Fruit fly (Drosophila melanogaster): ENCODE measurements around the gene CG11583.

The CG11583 gene

DNA sequence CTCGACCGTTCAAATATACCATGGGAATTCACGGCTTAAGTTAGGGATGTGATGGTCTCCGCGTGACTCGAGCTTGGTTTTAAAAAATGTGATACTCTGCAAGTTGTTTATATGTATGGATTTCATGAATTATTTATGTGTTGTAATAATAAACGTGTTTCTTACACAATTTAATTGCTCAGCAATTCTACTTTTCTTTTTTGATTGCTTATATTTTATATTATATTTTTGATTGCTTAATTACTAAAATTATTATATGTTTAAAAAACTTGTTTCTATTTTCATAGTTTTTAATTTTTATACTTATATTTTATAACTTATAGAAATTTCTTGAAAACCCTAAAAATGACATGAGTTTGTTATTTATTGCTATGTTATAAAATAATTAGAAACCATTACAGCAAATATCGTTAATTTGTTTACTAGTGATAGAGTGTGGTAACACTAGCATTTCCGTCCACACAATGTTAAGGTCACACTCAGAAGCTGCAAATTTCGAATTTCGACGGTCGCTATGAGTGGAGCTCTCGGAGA is 28.2 kb downstream of the CG11583 start, which contains the start of the genes ago and CG1265 (continued):
- TF ChIP-seq CG13123 (GFP tag; optimal IDR thresholded peaks at IDR 0.05) (no peak), CG17802 (tag; optimal IDR thresholded peaks at IDR 0.05) (no peak), CG17328 (GFP tag; IDR thresholded peaks at IDR 0.05) (no peak; the same call in 1 of the 2 replicates), CG3995 (GFP tag; optimal IDR thresholded peaks at IDR 0.05) (peak; percentile 92), gsb (GFP tag; IDR thresholded peaks at IDR 0.05) (no peak), CG12155 (GFP tag; optimal IDR thresholded peaks at IDR 0.05) (peak; percentile 21), Xrp1 (GFP tag; IDR thresholded peaks at IDR 0.05) (no peak), Eip74EF (GFP tag; optimal IDR thresholded peaks at IDR 0.05) (no peak), pho (GFP tag; optimal IDR thresholded peaks at IDR 0.05) (no peak), knrl (GFP tag; IDR thresholded peaks at IDR 0.05; ENCODE audit: partially characterized antibody) (0 out of 3 replicates have a peak, but pooled peaks have one; percentile 30), Dip2 (GFP tag; IDR thresholded peaks at IDR 0.05) (no peak), Hmr (GFP tag; optimal IDR thresholded peaks at IDR 0.05) (peak; percentile 55), CG2116 (GFP tag; optimal IDR thresholded peaks at IDR 0.05) (peak; percentile 6), CG7271 (tag; optimal IDR thresholded peaks at IDR 0.05) (no peak), Dfd (GFP tag; optimal IDR thresholded peaks at IDR 0.05) (no peak), kni (GFP tag; optimal IDR thresholded peaks at IDR 0.05) (no peak), hkb (optimal IDR thresholded peaks at IDR 0.05) (no peak), hkb (GFP tag; IDR thresholded peaks at IDR 0.05) (no peak), CG6791 (GFP tag; IDR thresholded peaks at IDR 0.05; ENCODE audit: partially characterized antibody) (peak; percentile 60), CG15514 (GFP tag; optimal IDR thresholded peaks at IDR 0.05) (no peak), CG18599 (GFP tag; optimal IDR thresholded peaks at IDR 0.05) (peak; percentile 37), CG7357 (GFP tag; IDR thresholded peaks at IDR 0.05) (no peak), jumu (GFP tag; optimal IDR thresholded peaks at IDR 0.05) (no peak), CG10431 (GFP tag; optimal IDR thresholded peaks at IDR 0.05) (peak; percentile 33), row (GFP tag; IDR thresholded peaks at IDR 0.05) (peak; percentile 87), dati (GFP tag; IDR thresholded peaks at IDR 0.05) (0 out of 2 replicates have a peak, but pooled peaks have one; percentile 19), dpn (GFP tag; optimal IDR thresholded peaks at IDR 0.05) (peak in 1 of 2 experiments; percentile 23), CG33557 (GFP tag; optimal IDR thresholded peaks at IDR 0.05) (peak; percentile 45), ems (GFP tag; optimal IDR thresholded peaks at IDR 0.05) (no peak), crol (GFP tag; IDR thresholded peaks at IDR 0.05) (no peak), ato (GFP tag; IDR thresholded peaks at IDR 0.05; ENCODE audit: partially characterized antibody) (no peak), CG42726 (GFP tag; IDR thresholded peaks at IDR 0.05; ENCODE audit: partially characterized antibody) (no peak), odd (GFP tag; optimal IDR thresholded peaks at IDR 0.05) (peak; percentile 45), CG14667 (GFP tag; IDR thresholded peaks at IDR 0.05) (peak; percentile 46; the same call in 1 of the 2 replicates), CG11723 (GFP tag; optimal IDR thresholded peaks at IDR 0.05) (no peak), CG31441 (GFP tag; IDR thresholded peaks at IDR 0.05) (peak; percentile 69), ssp (GFP tag; IDR thresholded peaks at IDR 0.05) (no peak), pum (GFP tag; optimal IDR thresholded peaks at IDR 0.05) (no peak), CG3838 (GFP tag; optimal IDR thresholded peaks at IDR 0.05) (no peak), Atf3 (GFP tag; optimal IDR thresholded peaks at IDR 0.05) (no peak), fd96Cb (tag; optimal IDR thresholded peaks at IDR 0.05) (peak; percentile 21), CG30403 (GFP tag; optimal IDR thresholded peaks at IDR 0.05) (peak; percentile 64), bbx (GFP tag; IDR thresholded peaks at IDR 0.05; ENCODE audit: partially characterized antibody) (no peak), CG4424 (GFP tag; optimal IDR thresholded peaks at IDR 0.05) (no peak), CG10274 (GFP tag; optimal IDR thresholded peaks at IDR 0.05) (no peak), Atf-2 (GFP tag; optimal IDR thresholded peaks at IDR 0.05) (no peak), Spps (tag; optimal IDR thresholded peaks at IDR 0.05) (no peak), CG14860 (GFP tag; IDR thresholded peaks at IDR 0.05; ENCODE audit: partially characterized antibody) (0 out of 3 replicates have a peak, but pooled peaks have one; percentile 4), CG11456 (GFP tag; IDR thresholded peaks at IDR 0.05) (peak; percentile 78), CG17612 (GFP tag; IDR thresholded peaks at IDR 0.05) (no peak)
